Fruit fly (Drosophila melanogaster) whole organism, prepupa: ENCODE data around the gene Rcd-1.

Source experiments
- Blimp-1 ChIP-seq: fragments of 200-800 bp; sonication (Bioruptor generic); optimal IDR thresholded peaks from 3 replicates; lab custom pipeline; 2017; ENCODE audit warnings: missing biosample characterization, missing genetic modification characterization, mild to moderate bottlenecking, moderate library complexity, missing genetic modification reagents
- Lpt ChIP-seq: fragments of 200-800 bp; sonication (Bioruptor generic); optimal IDR thresholded peaks from 3 replicates; lab custom pipeline; 2016; ENCODE audit warnings: missing biosample characterization, missing genetic modification characterization

DNA sequence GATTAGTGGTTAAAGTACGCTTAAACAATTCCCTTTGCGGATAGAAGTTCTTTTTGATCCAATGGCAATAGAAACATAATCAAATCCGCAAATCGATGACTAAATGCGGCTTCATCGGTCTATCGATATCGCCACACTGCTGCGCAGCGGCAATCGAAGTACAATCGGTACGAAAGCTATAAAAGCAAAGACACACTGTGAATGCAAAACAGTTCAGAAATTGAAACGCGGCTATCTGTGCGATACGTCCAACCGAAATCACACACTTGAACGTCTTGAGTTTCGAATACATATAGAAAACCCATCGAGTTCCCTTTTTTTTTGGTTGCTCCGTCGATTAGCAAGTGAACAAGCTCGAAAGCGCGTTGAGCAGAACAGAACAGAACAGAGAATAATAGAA lies 33.6 kb upstream of the Rcd-1 start, which contains the start of gene CG14207:
- TF ChIP-seq Lpt (GFP tag; lab: Kevin White, UChicago) = no peak
- TF ChIP-seq Blimp-1 (GFP tag; lab: Kevin White, UChicago) = no peak
